Worm (Caenorhabditis elegans): Measurements from ENCODE around the gene kqt-2.
A peak's percentile ranks its signal among the peaks of the same experiment; 100 is the strongest.

Gene kqt-2

DNA sequence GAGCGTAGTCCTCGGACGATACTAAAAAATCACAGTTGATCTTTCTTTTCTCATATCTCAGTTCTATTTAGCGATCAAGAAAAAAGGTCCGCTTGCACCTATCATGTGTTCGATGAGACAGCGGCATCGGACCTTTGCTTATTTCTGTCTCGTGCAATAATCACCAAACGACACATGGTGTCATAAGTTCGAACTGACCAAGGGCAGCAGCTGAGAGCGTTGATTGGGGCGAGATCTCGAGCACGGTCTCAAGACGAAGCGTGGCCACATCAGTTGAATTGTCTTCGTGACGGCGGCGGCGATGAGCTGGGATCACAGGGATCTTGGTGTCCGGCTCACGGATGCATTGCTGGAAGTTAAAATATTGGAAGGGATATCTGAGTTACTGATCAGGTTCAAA, 16.6 kb upstream of the kqt-2 start:
- TF ChIP-seq lin-14 (GFP tag; optimal IDR thresholded peaks at IDR 0.05) (peak; percentile 0), mdl-1 (tag; optimal IDR thresholded peaks at IDR 0.05) (peak in 1 of 2 experiments; percentile 16), rnt-1 (tag; optimal IDR thresholded peaks at IDR 0.05) (peak; percentile 30), hpl-2 (GFP tag; optimal IDR thresholded peaks at IDR 0.05) (no peak), efl-1 (optimal IDR thresholded peaks at IDR 0.05) (no peak), efl-1 (GFP tag; optimal IDR thresholded peaks at IDR 0.05 in 1 of 2) (peak in 1 of 2 experiments; percentile 67)

- TF ChIP-seq efl-1 (optimal IDR thresholded peaks at IDR 0.05) (no peak), efl-1 (GFP tag; optimal IDR thresholded peaks at IDR 0.05 in 1 of 2) (peak in 1 of 2 experiments; percentile 87), lin-35 (GFP tag; optimal IDR thresholded peaks at IDR 0.05) (no peak)
These were observed 15.0 kb upstream of the kqt-2 start, which contains the start of gene M60.7 for ce11 chrX:8261125-8261684. M60.7 (minus strand) TSS chrX:8261175.

ce11 chrX:8257687-8258086, 11.5 kb upstream of the kqt-2 start:
- TF ChIP-seq ces-1 (GFP tag; optimal IDR thresholded peaks at IDR 0.05) (no peak), zip-4 (GFP tag; optimal IDR thresholded peaks at IDR 0.05) (peak; percentile 62), ceh-82 (tag; optimal IDR thresholded peaks at IDR 0.05) (no peak), lin-35 (GFP tag; optimal IDR thresholded peaks at IDR 0.05) (no peak), fkh-8 (tag; optimal IDR thresholded peaks at IDR 0.05) (no peak), lin-39 (tag; optimal IDR thresholded peaks at IDR 0.05) (no peak), sptf-1 (tag; optimal IDR thresholded peaks at IDR 0.05) (no peak), tlp-1 (tag; optimal IDR thresholded peaks at IDR 0.05) (no peak), efl-1 (optimal IDR thresholded peaks at IDR 0.05) (no peak), efl-1 (GFP tag; optimal IDR thresholded peaks at IDR 0.05 in 1 of 2) (peak in 1 of 2 experiments; percentile 20)

- no peak for TF ChIP-seq aha-1 (tag; optimal IDR thresholded peaks at IDR 0.05)
- no peak for TF ChIP-seq efl-1 (optimal IDR thresholded peaks at IDR 0.05)
- TF ChIP-seq efl-1 (GFP tag; optimal IDR thresholded peaks at IDR 0.05 in 1 of 2) = peak in 1 of 2 experiments; percentile 90
- peak; percentile 85 for TF ChIP-seq nhr-85 (tag)
- no peak for TF ChIP-seq nhr-28 (tag; optimal IDR thresholded peaks at IDR 0.05)
- TF ChIP-seq skn-1 (tag; optimal IDR thresholded peaks at IDR 0.05) = peak; percentile 42
- TF ChIP-seq elt-3 (tag; optimal IDR thresholded peaks at IDR 0.05) = peak in 1 of 6 experiments; percentile 70
- TF ChIP-seq fkh-8 (tag; optimal IDR thresholded peaks at IDR 0.05) = no peak
- peak; percentile 67 for TF ChIP-seq lin-14 (GFP tag; optimal IDR thresholded peaks at IDR 0.05)
- no peak for TF ChIP-seq aly-2 (tag; optimal IDR thresholded peaks at IDR 0.05)
- TF ChIP-seq xbp-1 (tag; optimal IDR thresholded peaks at IDR 0.05) = no peak
- no peak for TF ChIP-seq swsn-7 (tag; optimal IDR thresholded peaks at IDR 0.05)
- TF ChIP-seq fkh-10 (GFP tag; optimal IDR thresholded peaks at IDR 0.05) = no peak
- peak; percentile 95 for TF ChIP-seq blmp-1 (tag; optimal IDR thresholded peaks at IDR 0.05)
- no peak for TF ChIP-seq Y116A8C.19 (tag; optimal IDR thresholded peaks at IDR 0.05; ENCODE audit: borderline replicate concordance)
These were observed 9.3 kb upstream of the kqt-2 start for ce11 chrX:8255433-8255832.

- TF ChIP-seq C34B4.2 (tag; optimal IDR thresholded peaks at IDR 0.05) (no peak), isw-1 (GFP tag; IDR thresholded peaks at IDR 0.05) (peak; percentile 21; the same call in 1 of the 2 replicates), lin-15B (tag; optimal IDR thresholded peaks at IDR 0.05) (no peak), pax-3 (tag; optimal IDR thresholded peaks at IDR 0.05) (no peak), dpl-1 (GFP tag; optimal IDR thresholded peaks at IDR 0.05) (no peak), jun-1 (tag; optimal IDR thresholded peaks at IDR 0.05) (no peak), efl-3 (GFP tag; optimal IDR thresholded peaks at IDR 0.05) (no peak), tlp-1 (tag; optimal IDR thresholded peaks at IDR 0.05) (no peak), ets-5 (GFP tag; IDR thresholded peaks at IDR 0.05) (no peak), nhr-71 (tag; optimal IDR thresholded peaks at IDR 0.05) (peak; percentile 52), sox-4 (tag; optimal IDR thresholded peaks at IDR 0.05) (peak; percentile 29), unc-86 (tag; optimal IDR thresholded peaks at IDR 0.05) (no peak), ama-1 (optimal IDR thresholded peaks at IDR 0.05) (no peak), zag-1 (tag; optimal IDR thresholded peaks at IDR 0.05) (no peak), fkh-10 (GFP tag; optimal IDR thresholded peaks at IDR 0.05) (peak; percentile 33), nhr-20 (tag; optimal IDR thresholded peaks at IDR 0.05) (peak; percentile 48), grh-1 (GFP tag; IDR thresholded peaks at IDR 0.05) (0 out of 2 replicates have a peak, but pooled peaks have one; percentile 22), ceh-8 (GFP tag; optimal IDR thresholded peaks at IDR 0.05) (no peak), lin-39 (tag; optimal IDR thresholded peaks at IDR 0.05) (no peak), pqm-1 (tag; optimal IDR thresholded peaks at IDR 0.05) (no peak), nhr-84 (tag; optimal IDR thresholded peaks at IDR 0.05) (no peak), C16A3.4 (tag; optimal IDR thresholded peaks at IDR 0.05) (no peak), ceh-82 (tag; optimal IDR thresholded peaks at IDR 0.05) (peak in 1 of 3 experiments; percentile 73), vab-15 (tag; optimal IDR thresholded peaks at IDR 0.05) (no peak)
These were observed 6.1 kb upstream of the kqt-2 start, which contains the start of gene M60.6 for ce11 chrX:8252293-8252692. M60.6 (minus strand) TSS chrX:8252458.

All from whole organism, L1 larva.